Fruit fly (Drosophila melanogaster) whole organism, embryonic: ENCODE results near the gene Npc2f.

ENCODE experiments used
- Abd-B ChIP-seq: fragments of 200-800 bp; sonication (Bioruptor generic); optimal IDR thresholded peaks from 2 replicates; lab custom pipeline; 2018; ENCODE audit warnings: missing biosample characterization, mild to moderate bottlenecking, missing genetic modification characterization, moderate library complexity
- CG11456 ChIP-seq: fragments of 200-800 bp; sonication (Bioruptor generic); IDR thresholded peaks from 3 replicates; pipeline ENCODE4 v1.3.6; 2022; ENCODE audit warnings: missing biosample characterization, missing genetic modification characterization
- CG12391 ChIP-seq: fragments of 200-800 bp; sonication (Bioruptor generic); optimal IDR thresholded peaks from 3 replicates; lab custom pipeline; 2018; ENCODE audit warnings: missing biosample characterization, mild to moderate bottlenecking, missing genetic modification characterization, moderate library complexity
- CG13894 ChIP-seq: fragments of 200-800 bp; sonication (Bioruptor generic); optimal IDR thresholded peaks from 3 replicates; lab custom pipeline; 2018; ENCODE audit warnings: missing biosample characterization, mild to moderate bottlenecking, missing genetic modification characterization, moderate library complexity
- CG16779 ChIP-seq: fragments of 200-800 bp; sonication (Bioruptor generic); IDR thresholded peaks from 2 replicates; pipeline ENCODE4 v1.3.6; 2022; ENCODE audit warnings: missing biosample characterization, missing genetic modification characterization
- CG17361 ChIP-seq: fragments of 200-800 bp; sonication (Bioruptor generic); IDR thresholded peaks from 3 replicates; pipeline ENCODE4 v1.3.6; 2022; ENCODE audit warnings: missing biosample characterization, missing genetic modification characterization
- CG17912 ChIP-seq: fragments of 200-800 bp; sonication (Bioruptor generic); optimal IDR thresholded peaks from 2 replicates; lab custom pipeline; 2018; ENCODE audit warnings: missing biosample characterization, mild to moderate bottlenecking, missing genetic modification characterization
- CG18599 ChIP-seq: fragments of 200-800 bp; sonication (Bioruptor generic); optimal IDR thresholded peaks from 3 replicates; lab custom pipeline; 2017; ENCODE audit warnings: missing biosample characterization, missing genetic modification characterization, mild to moderate bottlenecking, moderate library complexity, missing genetic modification reagents
- CG6175 ChIP-seq: fragments of 200-800 bp; sonication (Bioruptor generic); IDR thresholded peaks from 3 replicates; pipeline ENCODE4 v1.3.6; 2022; ENCODE audit warnings: missing biosample characterization, missing genetic modification characterization
- CG6654 ChIP-seq: fragments of 200-800 bp; sonication (Bioruptor generic); optimal IDR thresholded peaks from 2 replicates; lab custom pipeline; 2017; ENCODE audit warnings: missing biosample characterization, mild to moderate bottlenecking, missing genetic modification characterization
- CG7271 ChIP-seq: fragments of 200-800 bp; sonication (Bioruptor generic); optimal IDR thresholded peaks from 2 replicates; lab custom pipeline; 2018; ENCODE audit warnings: missing biosample characterization, mild to moderate bottlenecking, missing genetic modification characterization, moderate library complexity
- CG8089 ChIP-seq: fragments of 200-800 bp; sonication (Bioruptor generic); optimal IDR thresholded peaks from 3 replicates; lab custom pipeline; 2016; ENCODE audit warnings: missing biosample characterization, missing genetic modification characterization
- CG9797 ChIP-seq: fragments of 200-800 bp; sonication (Bioruptor generic); optimal IDR thresholded peaks from 3 replicates; lab custom pipeline; 2018; ENCODE audit warnings: missing biosample characterization, mild to moderate bottlenecking, missing genetic modification characterization
- Dad ChIP-seq: fragments of 200-800 bp; sonication (Bioruptor generic); optimal IDR thresholded peaks from 3 replicates; lab custom pipeline; 2016; ENCODE audit warnings: missing biosample characterization, missing genetic modification characterization
- ERR ChIP-seq: fragments of 200-800 bp; sonication (Bioruptor generic); optimal IDR thresholded peaks from 2 replicates; lab custom pipeline; 2016; ENCODE audit warnings: missing biosample characterization, missing genetic modification characterization
- Ets65A ChIP-seq: fragments of 200-800 bp; sonication (Bioruptor generic); peaks from one replicate; lab custom pipeline; 2016; ENCODE audit warnings: missing biosample characterization, missing genetic modification characterization
- Gsc ChIP-seq: fragments of 200-800 bp; sonication (Bioruptor generic); IDR thresholded peaks from 2 replicates; pipeline ENCODE4 v1.3.6; 2022; ENCODE audit warnings: missing biosample characterization, missing genetic modification characterization
- HLH54F ChIP-seq: fragments of 200-800 bp; sonication (Bioruptor generic); optimal IDR thresholded peaks from 3 replicates; lab custom pipeline; 2016; ENCODE audit warnings: missing biosample characterization, missing genetic modification characterization
- HmgD ChIP-seq: fragments of 200-800 bp; sonication (Bioruptor generic); optimal IDR thresholded peaks from 3 replicates; lab custom pipeline; 2016; ENCODE audit warnings: missing biosample characterization, missing genetic modification characterization
- Oaz ChIP-seq: fragments of 200-800 bp; sonication (Bioruptor generic); IDR thresholded peaks from 2 replicates; pipeline ENCODE4 v1.3.6; 2022; ENCODE audit warnings: missing biosample characterization, missing genetic modification characterization
- Pdp1 ChIP-seq, 2 experiments: fragments of 200-800 bp; sonication (Bioruptor generic); optimal IDR thresholded peaks; 3 replicates each; lab custom pipeline; 2016; ENCODE audit warnings: missing biosample characterization in 2 of 2, missing genetic modification characterization in 2 of 2, mild to moderate bottlenecking in 1 of 2, moderate library complexity in 1 of 2
- Poxn ChIP-seq: fragments of 200-800 bp; sonication (Bioruptor generic); IDR thresholded peaks from 2 replicates; pipeline ENCODE4 v1.3.6; 2022; ENCODE audit warnings: missing biosample characterization, missing genetic modification characterization
- Side ChIP-seq: fragments of 200-800 bp; sonication (Bioruptor generic); optimal IDR thresholded peaks from 2 replicates; lab custom pipeline; 2016; ENCODE audit warnings: missing biosample characterization, missing genetic modification characterization
- Trl ChIP-seq, 3 experiments: fragments of >200 bp in 2 of 3; fragments of 200-800 bp in 1 of 3; sonication (Bioruptor generic) in 1 of 3; optimal IDR thresholded peaks; 2 replicates in 1 of 3; 3 replicates in 2 of 3; lab custom pipeline; 2016 to 2017; ENCODE audit warnings: missing biosample characterization in 1 of 3, missing genetic modification characterization in 1 of 3
- ab ChIP-seq: fragments of 200-800 bp; sonication (Bioruptor generic); optimal IDR thresholded peaks from 2 replicates; lab custom pipeline; 2016; ENCODE audit warnings: missing biosample characterization, missing genetic modification characterization
- ara ChIP-seq: fragments of 200-800 bp; sonication (Bioruptor generic); IDR thresholded peaks from 2 replicates; pipeline ENCODE4 v1.3.6; 2022; ENCODE audit warnings: missing biosample characterization, missing genetic modification characterization
- bigmax ChIP-seq: fragments of 200-800 bp; sonication (Bioruptor generic); optimal IDR thresholded peaks from 2 replicates; lab custom pipeline; 2018; ENCODE audit warnings: missing biosample characterization, mild to moderate bottlenecking, missing genetic modification characterization
- caup ChIP-seq: fragments of 200-800 bp; sonication (Bioruptor generic); optimal IDR thresholded peaks from 3 replicates; lab custom pipeline; 2017; ENCODE audit warnings: missing biosample characterization, mild to moderate bottlenecking, missing genetic modification characterization, moderate library complexity; ENCODE audit not compliant: severe bottlenecking
- ci ChIP-seq: fragments of 200-800 bp; sonication (Bioruptor generic); IDR thresholded peaks from 3 replicates; pipeline ENCODE4 v1.3.6; 2022; ENCODE audit warnings: missing biosample characterization, missing genetic modification characterization
- corto ChIP-seq: fragments of 200-800 bp; sonication (Bioruptor generic); optimal IDR thresholded peaks from 2 replicates; lab custom pipeline; 2016; ENCODE audit warnings: missing biosample characterization, mild to moderate bottlenecking, missing genetic modification characterization, moderate library complexity
- da ChIP-seq: fragments of 200-800 bp; sonication (Bioruptor generic); optimal IDR thresholded peaks from 2 replicates; lab custom pipeline; 2016; ENCODE audit warnings: missing biosample characterization, missing genetic modification characterization
- dati ChIP-seq: fragments of 200-800 bp; sonication (Bioruptor generic); IDR thresholded peaks from 2 replicates; pipeline ENCODE4 v1.3.6; 2022; ENCODE audit warnings: missing biosample characterization, missing genetic modification characterization
- fd3F ChIP-seq: fragments of 200-800 bp; sonication (Bioruptor generic); optimal IDR thresholded peaks from 2 replicates; lab custom pipeline; 2018; ENCODE audit warnings: missing biosample characterization, mild to moderate bottlenecking, missing genetic modification characterization, moderate library complexity
- h ChIP-seq: fragments of >200 bp; optimal IDR thresholded peaks from 2 replicates; lab custom pipeline; 2017
- jumu ChIP-seq: fragments of 200-800 bp; sonication (Bioruptor generic); optimal IDR thresholded peaks from 3 replicates; lab custom pipeline; 2016; ENCODE audit warnings: missing biosample characterization, missing genetic modification characterization
- lilli ChIP-seq: fragments of 200-800 bp; sonication (Bioruptor generic); optimal IDR thresholded peaks from 3 replicates; lab custom pipeline; 2016; ENCODE audit warnings: missing biosample characterization, missing genetic modification characterization
- mirr ChIP-seq: fragments of 200-800 bp; sonication (Bioruptor generic); optimal IDR thresholded peaks from 3 replicates; lab custom pipeline; 2018; ENCODE audit warnings: missing biosample characterization, mild to moderate bottlenecking, missing genetic modification characterization
- otp ChIP-seq: fragments of 200-800 bp; sonication (Bioruptor generic); IDR thresholded peaks from 3 replicates; pipeline ENCODE4, ENCODE4 v1.3.6; 2022; ENCODE audit warnings: missing biosample characterization, missing genetic modification characterization
- pita ChIP-seq: fragments of 200-800 bp; sonication (Bioruptor generic); optimal IDR thresholded peaks from 2 replicates; lab custom pipeline; 2017; ENCODE audit warnings: missing biosample characterization, mild to moderate bottlenecking, missing genetic modification characterization
- sd ChIP-seq: fragments of 200-800 bp; sonication (Bioruptor generic); optimal IDR thresholded peaks from 3 replicates; lab custom pipeline; 2018; ENCODE audit warnings: missing biosample characterization, mild to moderate bottlenecking, missing genetic modification characterization, moderate library complexity
- sens ChIP-seq: fragments of 200-800 bp; sonication (Bioruptor generic); peaks from one replicate; lab custom pipeline; 2016; ENCODE audit warnings: missing biosample characterization, missing genetic modification characterization
- seq ChIP-seq: fragments of 200-800 bp; sonication (Bioruptor generic); IDR thresholded peaks from 2 replicates; pipeline ENCODE4 v1.3.6; 2022; ENCODE audit warnings: missing biosample characterization, missing genetic modification characterization
- sisA ChIP-seq: fragments of 200-800 bp; sonication (Bioruptor generic); IDR thresholded peaks from 2 replicates; pipeline ENCODE4 v1.3.6; 2022; ENCODE audit warnings: missing biosample characterization, missing genetic modification characterization
- sna ChIP-seq: fragments of 200-800 bp; sonication (Bioruptor generic); IDR thresholded peaks from 2 replicates; pipeline ENCODE4 v1.3.6; 2022; ENCODE audit warnings: missing biosample characterization, missing genetic modification characterization; ENCODE audit not compliant: partially characterized antibody
- so ChIP-seq: fragments of 200-800 bp; sonication (Bioruptor generic); IDR thresholded peaks from 3 replicates; pipeline ENCODE4 v1.3.6; 2022; ENCODE audit warnings: missing biosample characterization, missing genetic modification characterization
- sug ChIP-seq: fragments of 200-800 bp; optimal IDR thresholded peaks from 2 replicates; lab custom pipeline; 2019; ENCODE audit warnings: missing biosample characterization, mild to moderate bottlenecking, missing genetic modification characterization, moderate library complexity
- twi ChIP-seq: fragments of 200-800 bp; optimal IDR thresholded peaks from 2 replicates; lab custom pipeline; 2019; ENCODE audit warnings: missing biosample characterization, mild to moderate bottlenecking, missing genetic modification characterization, moderate library complexity
- yki ChIP-seq: fragments of >200 bp; optimal IDR thresholded peaks from 3 replicates; lab custom pipeline; 2018
- zen2 ChIP-seq: fragments of 200-800 bp; sonication (Bioruptor generic); IDR thresholded peaks from 3 replicates; pipeline ENCODE4 v1.3.6; 2022; ENCODE audit warnings: missing biosample characterization, missing genetic modification characterization; ENCODE audit not compliant: partially characterized antibody
- zf30C ChIP-seq: fragments of 200-800 bp; sonication (Bioruptor generic); optimal IDR thresholded peaks from 3 replicates; lab custom pipeline; 2018; ENCODE audit warnings: missing biosample characterization, mild to moderate bottlenecking, missing genetic modification characterization

The Npc2f gene

DNA sequence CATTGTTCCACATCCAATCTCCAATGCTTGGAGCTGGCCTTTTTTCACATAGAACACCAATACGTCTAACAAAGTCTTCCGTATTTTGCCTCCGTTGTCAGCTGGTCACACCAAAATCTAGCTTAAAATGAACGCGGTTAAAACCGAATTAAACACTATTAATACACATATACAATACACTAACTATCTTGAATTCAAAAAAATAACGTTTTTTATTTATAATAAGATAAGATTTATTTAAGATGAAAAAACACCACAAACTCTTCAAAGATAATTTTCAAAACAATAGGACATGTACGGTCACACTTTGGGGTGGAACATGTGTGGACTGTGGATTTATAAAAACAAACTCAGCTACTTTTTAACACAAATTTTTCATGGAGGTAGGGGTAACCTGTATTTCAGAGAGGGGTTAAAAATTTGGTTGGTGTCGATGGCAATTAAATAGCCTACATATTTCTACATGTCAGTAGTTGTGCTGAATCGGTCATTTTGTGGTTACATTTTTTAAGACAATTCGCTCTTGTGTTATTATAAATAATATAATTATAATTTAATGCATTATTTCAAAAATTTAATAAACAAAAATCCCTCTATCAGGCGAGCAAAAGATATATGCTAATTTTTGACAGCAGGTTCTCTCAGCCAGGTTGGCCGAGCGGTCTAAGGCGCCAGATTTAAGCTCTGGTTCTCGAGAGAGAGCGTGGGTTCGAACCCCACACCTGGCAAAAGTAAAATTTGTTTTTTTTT, 25.2 kb upstream of the Npc2f start, which contains the start of gene CG13605 (continued):
- peak; percentile 85 for TF ChIP-seq CG11456 (GFP tag; lab: Robert Waterston, UW)
- peak; percentile 60; the same call in 1 of the 2 replicates for TF ChIP-seq CG16779 (GFP tag; lab: Robert Waterston, UW)
- TF ChIP-seq CG9797 (GFP tag; lab: Kevin White, UChicago) = peak; percentile 90
- 0 out of 2 replicates have a peak, but pooled peaks have one; percentile 42 for TF ChIP-seq dati (GFP tag; lab: Robert Waterston, UW)
- TF ChIP-seq twi (tag; lab: Kevin White, UChicago) = peak; percentile 28
- 0 out of 3 replicates have a peak, but pooled peaks have one; percentile 7 for TF ChIP-seq CG6175 (GFP tag; lab: Robert Waterston, UW)
- peak; percentile 88 for TF ChIP-seq caup (GFP tag; lab: Kevin White, UChicago)
- peak; percentile 21 for TF ChIP-seq bigmax
- TF ChIP-seq Oaz (GFP tag; lab: Robert Waterston, UW) = no peak
- TF ChIP-seq CG17361 (GFP tag; lab: Robert Waterston, UW) = peak; percentile 66; the same call in 1 of the 3 replicates
- TF ChIP-seq jumu (GFP tag; lab: Kevin White, UChicago) = peak; percentile 24
- TF ChIP-seq sna (GFP tag; lab: Robert Waterston, UW) = no peak
- peak; percentile 35 for TF ChIP-seq Side (GFP tag; lab: Kevin White, UChicago)
- TF ChIP-seq pita = no peak
- peak; percentile 80 for TF ChIP-seq ci (GFP tag; lab: Robert Waterston, UW)
- peak; percentile 31 for TF ChIP-seq CG6654 (GFP tag; lab: Kevin White, UChicago)
- TF ChIP-seq CG13894 (tag; lab: Kevin White, UChicago) = peak; percentile 80
- TF ChIP-seq Dad (GFP tag; lab: Kevin White, UChicago) = peak; percentile 14
- TF ChIP-seq da (GFP tag; lab: Kevin White, UChicago) = no peak
- TF ChIP-seq sug (tag; lab: Kevin White, UChicago) = peak; percentile 23
- TF ChIP-seq Gsc (GFP tag; lab: Robert Waterston, UW) = no peak
- TF ChIP-seq HLH54F (GFP tag; lab: Kevin White, UChicago) = peak; percentile 53
- TF ChIP-seq ara (GFP tag; lab: Robert Waterston, UW) = peak; percentile 44; the same call in 1 of the 2 replicates
- TF ChIP-seq ab = no peak
- TF ChIP-seq HmgD (GFP tag; lab: Kevin White, UChicago) = no peak
- TF ChIP-seq Poxn (GFP tag; lab: Robert Waterston, UW) = no peak
- TF ChIP-seq otp (GFP tag; lab: Robert Waterston, UW) = no peak
- peak; percentile 82 for TF ChIP-seq CG12391 (tag; lab: Kevin White, UChicago)
- TF ChIP-seq CG8089 = no peak
- peak; percentile 90 for TF ChIP-seq CG18599 (GFP tag; lab: Kevin White, UChicago)
- peak; percentile 54; the same call in 1 of the 2 replicates for TF ChIP-seq sisA
- TF ChIP-seq Pdp1 (GFP tag; optimal IDR thresholded peaks at IDR 0.05; lab: Kevin White, UChicago) = peak; percentile 47 to 48
- TF ChIP-seq CG17912 = no peak
- peak; percentile 82 for TF ChIP-seq lilli
- no peak for TF ChIP-seq h (lab: Kevin White, UChicago)
- no peak for TF ChIP-seq zf30C (GFP tag; lab: Kevin White, UChicago)
- TF ChIP-seq zen2 (GFP tag; lab: Robert Waterston, UW) = no peak
- TF ChIP-seq Trl (optimal IDR thresholded peaks at IDR 0.05; lab: Kevin White, UChicago) = no peak
- TF ChIP-seq Trl (GFP tag; optimal IDR thresholded peaks at IDR 0.05; lab: Kevin White, UChicago) = peak; percentile 62
- peak; percentile 6 for TF ChIP-seq mirr
- peak; percentile 56 for TF ChIP-seq sd
- TF ChIP-seq yki (lab: Kevin White, UChicago) = no peak
- peak; percentile 22 for TF ChIP-seq corto (GFP tag; lab: Kevin White, UChicago)
- peak; percentile 94 for TF ChIP-seq Ets65A (GFP tag; lab: Kevin White, UChicago)
- no peak for TF ChIP-seq so (GFP tag; lab: Robert Waterston, UW)
- peak; percentile 71 for TF ChIP-seq fd3F (GFP tag; lab: Kevin White, UChicago)
- peak; percentile 79 for TF ChIP-seq sens
- no peak for TF ChIP-seq ERR (GFP tag; lab: Kevin White, UChicago)
- TF ChIP-seq CG7271 = no peak
- TF ChIP-seq Abd-B (GFP tag; lab: Kevin White, UChicago) = peak; percentile 50
- peak; percentile 68 for TF ChIP-seq seq (GFP tag; lab: Robert Waterston, UW)
